Fruit fly (Drosophila melanogaster): Measurements from ENCODE around the gene GluRS-m.

GluRS-m gene

dm6 chr3L:16412394-16412950 is 4.5 kb downstream of the GluRS-m start, which contains the start of gene Serinc (continued):
- TF ChIP-seq CG2712 (tag; optimal IDR thresholded peaks at IDR 0.05) (peak; percentile 64), Bdp1 (GFP tag; optimal IDR thresholded peaks at IDR 0.05) (peak; percentile 49), lbe (GFP tag; optimal IDR thresholded peaks at IDR 0.05) (peak; percentile 56), CG4854 (GFP tag; optimal IDR thresholded peaks at IDR 0.05) (peak; percentile 38), CG7357 (GFP tag; IDR thresholded peaks at IDR 0.05) (no peak), Ets97D (GFP tag; optimal IDR thresholded peaks at IDR 0.05) (peak; percentile 75)

- peak; percentile 9 for TF ChIP-seq chn (GFP tag; optimal IDR thresholded peaks at IDR 0.05)
- peak; percentile 4 for TF ChIP-seq lilli (GFP tag; optimal IDR thresholded peaks at IDR 0.05)
- peak; percentile 22; the same call in 1 of the 2 replicates for TF ChIP-seq Rfx (GFP tag; IDR thresholded peaks at IDR 0.05)
- peak; percentile 83 to 84 for TF ChIP-seq Trl (optimal IDR thresholded peaks at IDR 0.05)
- TF ChIP-seq Trl (GFP tag; optimal IDR thresholded peaks at IDR 0.05): peak; percentile 17
- peak; percentile 52 for TF ChIP-seq trem (tag; optimal IDR thresholded peaks at IDR 0.05)
- 0 out of 2 replicates have a peak, but pooled peaks have one; percentile 11 for TF ChIP-seq CG10959 (GFP tag; IDR thresholded peaks at IDR 0.05)
- TF ChIP-seq sob (GFP tag; IDR thresholded peaks at IDR 0.05): peak; percentile 42; the same call in 1 of the 2 replicates
- no peak for TF ChIP-seq wor (GFP tag; IDR thresholded peaks at IDR 0.05)
- TF ChIP-seq CG10431 (GFP tag; optimal IDR thresholded peaks at IDR 0.05): peak; percentile 41
- no peak for TF ChIP-seq Jarid2 (GFP tag; optimal IDR thresholded peaks at IDR 0.05)
- no peak for TF ChIP-seq Dfd (GFP tag; optimal IDR thresholded peaks at IDR 0.05)
- TF ChIP-seq Doc2 (GFP tag; IDR thresholded peaks at IDR 0.05): no peak
- no peak for TF ChIP-seq mld (GFP tag; IDR thresholded peaks at IDR 0.05; ENCODE audit: partially characterized antibody)
- TF ChIP-seq Sry-δ (GFP tag; optimal IDR thresholded peaks at IDR 0.05): peak; percentile 17
- TF ChIP-seq caup (GFP tag; optimal IDR thresholded peaks at IDR 0.05; ENCODE audit: severe bottlenecking): peak; percentile 34
- peak; percentile 11 for TF ChIP-seq CG8388 (GFP tag; optimal IDR thresholded peaks at IDR 0.05)
- TF ChIP-seq sim (GFP tag; IDR thresholded peaks at IDR 0.05): 0 out of 2 replicates have a peak, but pooled peaks have one; percentile 30
- peak; percentile 3 for TF ChIP-seq twi (tag; optimal IDR thresholded peaks at IDR 0.05)
- no peak for TF ChIP-seq klu (GFP tag; IDR thresholded peaks at IDR 0.05)
- TF ChIP-seq Bgb (GFP tag; IDR thresholded peaks at IDR 0.05; ENCODE audit: partially characterized antibody): peak; percentile 56; the same call in 1 of the 2 replicates
- no peak for TF ChIP-seq Mad (GFP tag; optimal IDR thresholded peaks at IDR 0.05)
- TF ChIP-seq ato (GFP tag; IDR thresholded peaks at IDR 0.05; ENCODE audit: partially characterized antibody): peak; percentile 38; the same call in 1 of the 2 replicates
- peak; percentile 42; the same call in 1 of the 3 replicates for TF ChIP-seq CG11695 (GFP tag; IDR thresholded peaks at IDR 0.05)
- peak; percentile 44 for TF ChIP-seq Fer1 (GFP tag; optimal IDR thresholded peaks at IDR 0.05)
- TF ChIP-seq Lhr (GFP tag; optimal IDR thresholded peaks at IDR 0.05): peak; percentile 72
- TF ChIP-seq Hmr (GFP tag; optimal IDR thresholded peaks at IDR 0.05): peak; percentile 57
- peak; percentile 46 for TF ChIP-seq tna (GFP tag; IDR thresholded peaks at IDR 0.05; ENCODE audit: partially characterized antibody)
- peak; percentile 97 for TF ChIP-seq Deaf1 (tag; optimal IDR thresholded peaks at IDR 0.05)
- TF ChIP-seq CG12299 (tag; optimal IDR thresholded peaks at IDR 0.05): peak; percentile 14
- peak; percentile 56 for TF ChIP-seq her (GFP tag; optimal IDR thresholded peaks at IDR 0.05)
- TF ChIP-seq CG12219 (GFP tag; optimal IDR thresholded peaks at IDR 0.05): peak; percentile 8
- TF ChIP-seq pfk (GFP tag; optimal IDR thresholded peaks at IDR 0.05): peak; percentile 12
- TF ChIP-seq CG4282 (GFP tag; optimal IDR thresholded peaks at IDR 0.05): peak; percentile 14
- no peak for TF ChIP-seq pb (GFP tag; optimal IDR thresholded peaks at IDR 0.05)
- TF ChIP-seq CG15011 (GFP tag; optimal IDR thresholded peaks at IDR 0.05): no peak
- TF ChIP-seq CG2120 (GFP tag; optimal IDR thresholded peaks at IDR 0.05): peak; percentile 0
- TF ChIP-seq CG13287 (GFP tag; IDR thresholded peaks at IDR 0.05; ENCODE audit: partially characterized antibody): peak; percentile 30; the same call in 1 of the 2 replicates
- TF ChIP-seq salm (tag; optimal IDR thresholded peaks at IDR 0.05): no peak
- TF ChIP-seq CG11696 (GFP tag; IDR thresholded peaks at IDR 0.05): peak; percentile 8; the same call in 1 of the 2 replicates
- no peak for TF ChIP-seq CG13424 (tag; optimal IDR thresholded peaks at IDR 0.05)
- peak; percentile 71 for TF ChIP-seq CG15514 (GFP tag; optimal IDR thresholded peaks at IDR 0.05)
Measured at dm6 chr3L:16411566-16411965, 5.4 kb downstream of the GluRS-m start, which contains the start of gene fax. Gene fax, minus strand, starts transcription at chr3L:16411828.

Measured in whole organism, embryonic.